Worm (Caenorhabditis elegans) whole organism, L4 larva: ENCODE results near the gene F43E2.11.

Experiments used
- Y105C5A.15 ChIP-seq: fragments of 200-800 bp; sonication (Bioruptor generic); IDR thresholded peaks from 2 replicates; pipeline ENCODE4 v1.3.6; 2022; ENCODE audit warnings: missing genetic modification characterization, missing compliant biosample characterization
- fos-1 ChIP-seq: fragments of 150-350 bp; optimal IDR thresholded peaks from 2 replicates; lab custom pipeline; 2014; ENCODE audit warnings: missing biosample characterization, missing genetic modification characterization
- hlh-30 ChIP-seq: sonication (generic microtip); optimal IDR thresholded peaks from 2 replicates; lab custom pipeline; 2017; ENCODE audit warnings: antibody characterized with exemption, mild to moderate bottlenecking, missing genetic modification characterization, missing compliant biosample characterization; ENCODE audit not compliant: insufficient read depth
- lin-15B ChIP-seq: fragments of 150-350 bp; sonication (generic microtip); optimal IDR thresholded peaks from 3 replicates; lab custom pipeline; 2014; ENCODE audit warnings: missing biosample characterization, missing genetic modification characterization
- nhr-41 ChIP-seq: fragments of 200-800 bp; sonication (Bioruptor generic); IDR thresholded peaks from 2 replicates; pipeline ENCODE4 v1.3.6; 2022; ENCODE audit warnings: missing genetic modification reagents, missing genetic modification characterization, missing compliant biosample characterization
- tag-97 ChIP-seq: fragments of 200-800 bp; sonication (Bioruptor generic); IDR thresholded peaks from 2 replicates; pipeline ENCODE4 v1.3.6; 2022; ENCODE audit warnings: missing genetic modification characterization, missing compliant biosample characterization

DNA sequence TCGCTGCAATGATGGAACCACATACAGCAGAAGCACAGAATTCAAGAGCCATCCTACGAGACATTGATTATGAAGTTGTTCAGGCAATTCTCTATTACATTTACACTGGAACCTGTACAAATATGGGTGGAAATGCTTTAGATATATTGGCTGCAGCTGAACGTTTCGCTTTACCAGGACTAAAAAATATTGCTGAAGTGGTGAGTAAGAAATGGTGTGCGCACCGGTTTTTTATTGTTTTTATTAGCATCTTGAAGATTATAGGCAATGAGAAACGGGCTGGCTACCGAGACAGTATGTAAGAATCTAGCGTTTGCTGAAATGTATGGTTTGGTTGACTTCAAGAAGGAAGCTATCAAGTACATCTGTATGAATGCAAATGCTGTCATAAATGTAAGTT is 26.0 kb upstream of the F43E2.11 start:
- no peak for TF ChIP-seq fos-1 (tag; lab: Kevin White, UChicago)
- no peak for TF ChIP-seq tag-97 (GFP tag; lab: Robert Waterston, UW)
- TF ChIP-seq lin-15B (tag; lab: Kevin White, UChicago): no peak
- TF ChIP-seq nhr-41 (GFP tag; lab: Robert Waterston, UW): no peak
- TF ChIP-seq Y105C5A.15 (GFP tag; lab: Robert Waterston, UW): no peak
- no peak for TF ChIP-seq hlh-30 (tag; lab: Kevin White, UChicago)
